Fruit fly (Drosophila melanogaster): ENCODE measurements around the gene CG31086.

Gene CG31086

dm6 chr3R:26230016-26230415, 45.0 kb downstream of the CG31086 start, which contains the start of gene CG12290 (continued):
- TF ChIP-seq nom (GFP tag; optimal IDR thresholded peaks at IDR 0.05) (peak; percentile 51), NK7.1 (GFP tag; optimal IDR thresholded peaks at IDR 0.05) (no peak), maf-S (GFP tag; optimal IDR thresholded peaks at IDR 0.05) (peak; percentile 38), Six4 (GFP tag; optimal IDR thresholded peaks at IDR 0.05) (peak; percentile 2), lab (GFP tag; optimal IDR thresholded peaks at IDR 0.05) (peak; percentile 41), bowl (GFP tag; IDR thresholded peaks at IDR 0.05) (peak; percentile 49; the same call in 1 of the 2 replicates), NC2β (GFP tag; optimal IDR thresholded peaks at IDR 0.05) (peak; percentile 4), ato (GFP tag; IDR thresholded peaks at IDR 0.05; ENCODE audit: partially characterized antibody) (peak; percentile 52; the same call in 1 of the 2 replicates), CG8290 (GFP tag; optimal IDR thresholded peaks at IDR 0.05) (no peak), CG8290 (tag; optimal IDR thresholded peaks at IDR 0.05) (peak in 1 of 2 experiments; percentile 68), CG2120 (GFP tag; optimal IDR thresholded peaks at IDR 0.05) (peak; percentile 45), Xrp1 (GFP tag; IDR thresholded peaks at IDR 0.05) (peak; percentile 31; the same call in 1 of the 2 replicates), B-H2 (GFP tag; optimal IDR thresholded peaks at IDR 0.05) (peak; percentile 29), Dbx (GFP tag; IDR thresholded peaks at IDR 0.05) (peak; percentile 57; the same call in 2 of the 3 replicates), Doc3 (GFP tag; IDR thresholded peaks at IDR 0.05; ENCODE audit: partially characterized antibody) (peak; percentile 53; the same call in 1 of the 3 replicates), CG13287 (GFP tag; IDR thresholded peaks at IDR 0.05; ENCODE audit: partially characterized antibody) (peak; percentile 71), toy (GFP tag; IDR thresholded peaks at IDR 0.05) (no peak), CG7987 (GFP tag; optimal IDR thresholded peaks at IDR 0.05) (peak; percentile 66), chinmo (GFP tag; IDR thresholded peaks at IDR 0.05; ENCODE audit: partially characterized antibody) (peak; percentile 93; the same call in 3 of the 4 replicates), CG3847 (GFP tag; IDR thresholded peaks at IDR 0.05) (peak; percentile 19; the same call in 1 of the 2 replicates), CG3838 (GFP tag; optimal IDR thresholded peaks at IDR 0.05) (peak; percentile 31), gce (GFP tag; IDR thresholded peaks at IDR 0.05) (peak; percentile 41; the same call in 1 of the 3 replicates), onecut (GFP tag; IDR thresholded peaks at IDR 0.05) (peak; percentile 33; the same call in 1 of the 2 replicates), CG31365 (tag; optimal IDR thresholded peaks at IDR 0.05) (no peak), CG1832 (GFP tag; optimal IDR thresholded peaks at IDR 0.05) (peak; percentile 46), CG34376 (GFP tag; optimal IDR thresholded peaks at IDR 0.05) (peak; percentile 6), Jarid2 (GFP tag; optimal IDR thresholded peaks at IDR 0.05) (peak; percentile 96), CG10431 (GFP tag; optimal IDR thresholded peaks at IDR 0.05) (no peak), hbn (GFP tag; IDR thresholded peaks at IDR 0.05; ENCODE audit: partially characterized antibody) (0 out of 2 replicates have a peak, but pooled peaks have one; percentile 33), caup (GFP tag; optimal IDR thresholded peaks at IDR 0.05; ENCODE audit: severe bottlenecking) (peak; percentile 50), CG12071 (GFP tag; optimal IDR thresholded peaks at IDR 0.05) (peak; percentile 59), Deaf1 (tag; optimal IDR thresholded peaks at IDR 0.05) (peak; percentile 87), kah (GFP tag; optimal IDR thresholded peaks at IDR 0.05) (peak; percentile 53)

- peak; percentile 20 for TF ChIP-seq fd96Cb (tag; optimal IDR thresholded peaks at IDR 0.05)
- TF ChIP-seq Rfx (GFP tag; IDR thresholded peaks at IDR 0.05) = peak; percentile 66
- peak; percentile 33; the same call in 2 of the 3 replicates for TF ChIP-seq B-H1 (GFP tag; IDR thresholded peaks at IDR 0.05)
- peak; percentile 68 for TF ChIP-seq CG14441 (GFP tag; IDR thresholded peaks at IDR 0.05)
- TF ChIP-seq lab (GFP tag; optimal IDR thresholded peaks at IDR 0.05) = peak; percentile 43
- no peak for TF ChIP-seq hkb (optimal IDR thresholded peaks at IDR 0.05)
- TF ChIP-seq hkb (GFP tag; IDR thresholded peaks at IDR 0.05) = peak; percentile 70
- no peak for TF ChIP-seq amos (GFP tag; IDR thresholded peaks at IDR 0.05; ENCODE audit: partially characterized antibody)
- TF ChIP-seq CG14667 (GFP tag; IDR thresholded peaks at IDR 0.05) = peak; percentile 30; the same call in 1 of the 2 replicates
- TF ChIP-seq CG2129 (GFP tag; IDR thresholded peaks at IDR 0.05; ENCODE audit: partially characterized antibody) = no peak
- peak; percentile 23 for TF ChIP-seq CG6254 (GFP tag; optimal IDR thresholded peaks at IDR 0.05)
- TF ChIP-seq E2f1 (GFP tag; IDR thresholded peaks at IDR 0.05) = peak; percentile 45; the same call in 1 of the 2 replicates
- peak; percentile 47 for TF ChIP-seq CG2712 (tag; optimal IDR thresholded peaks at IDR 0.05)
- peak; percentile 11 for TF ChIP-seq Hmr (GFP tag; optimal IDR thresholded peaks at IDR 0.05)
- peak in 1 of 2 experiments; percentile 62 for TF ChIP-seq bsh (GFP tag; optimal IDR thresholded peaks at IDR 0.05)
- TF ChIP-seq CG1233 (GFP tag; optimal IDR thresholded peaks at IDR 0.05) = no peak
- no peak for TF ChIP-seq p53 (GFP tag; optimal IDR thresholded peaks at IDR 0.05)
- no peak for TF ChIP-seq CG9932 (GFP tag; IDR thresholded peaks at IDR 0.05)
- peak; percentile 16 for TF ChIP-seq CG12071 (GFP tag; optimal IDR thresholded peaks at IDR 0.05)
- peak; percentile 59 for TF ChIP-seq CG31441 (GFP tag; IDR thresholded peaks at IDR 0.05)
These were observed 50.0 kb downstream of the CG31086 start for dm6 chr3R:26235034-26235433.
